Fruit fly (Drosophila melanogaster): ENCODE results near the gene CG13312.
A peak's percentile ranks its signal among the peaks of the same experiment; 100 is the strongest.

dm6 chr3L:8763037-8763454 is 44.0 kb downstream of the CG13312 start:
- peak; percentile 21; the same call in 1 of the 2 replicates for TF ChIP-seq CG4730 (GFP tag; IDR thresholded peaks at IDR 0.05)
- no peak for TF ChIP-seq CG10959 (GFP tag; IDR thresholded peaks at IDR 0.05)
- TF ChIP-seq mirr (GFP tag; optimal IDR thresholded peaks at IDR 0.05): no peak
- TF ChIP-seq hb (GFP tag; IDR thresholded peaks at IDR 0.05; ENCODE audit: partially characterized antibody): 0 out of 3 replicates have a peak, but pooled peaks have one; percentile 25
- no peak for TF ChIP-seq h (optimal IDR thresholded peaks at IDR 0.05)
- peak; percentile 20; the same call in 1 of the 2 replicates for TF ChIP-seq MBD-R2 (GFP tag; IDR thresholded peaks at IDR 0.05)
- no peak for TF ChIP-seq inv (GFP tag; IDR thresholded peaks at IDR 0.05; ENCODE audit: partially characterized antibody)
- TF ChIP-seq E2f2 (GFP tag; IDR thresholded peaks at IDR 0.05): peak; percentile 38; the same call in 1 of the 2 replicates
- no peak for TF ChIP-seq rib (GFP tag; IDR thresholded peaks at IDR 0.05)
- no peak for TF ChIP-seq CG12071 (GFP tag; optimal IDR thresholded peaks at IDR 0.05)
